Fruit fly (Drosophila melanogaster): ENCODE results near the gene RpL23A.

Gene RpL23A

dm6 chr3L:1668504-1668903 is at the start of gene RpL23A:
RpL23A (minus strand) TSS chr3L:1668654.
- TF ChIP-seq noc (tag; optimal IDR thresholded peaks at IDR 0.05): peak; percentile 78

- no peak for TF ChIP-seq noc (tag; optimal IDR thresholded peaks at IDR 0.05)
Measured at dm6 chr3L:1711218-1711617, 42.8 kb upstream of the RpL23A start.

dm6 chr3L:1710562-1710961 is 42.1 kb upstream of the RpL23A start:
- TF ChIP-seq noc (tag; optimal IDR thresholded peaks at IDR 0.05): no peak

DNA sequence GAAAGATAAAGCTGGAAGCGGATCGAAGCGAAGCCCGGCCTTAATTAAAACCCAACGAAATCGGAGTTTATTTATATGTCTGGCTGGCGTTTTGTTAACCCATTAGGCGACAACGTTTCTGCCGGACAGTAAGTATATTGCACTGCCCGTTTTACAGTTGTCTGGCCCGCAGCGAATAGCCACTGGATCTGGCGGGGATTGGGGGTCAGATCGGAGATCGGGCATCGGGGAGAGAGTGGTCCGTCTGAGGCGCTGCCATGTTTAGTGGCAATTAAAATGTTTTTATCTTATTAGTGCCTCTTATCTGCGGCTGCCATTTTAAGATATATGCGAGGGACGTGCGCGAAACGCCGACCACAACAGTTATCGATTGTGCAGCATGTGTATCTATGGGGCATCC is 40.7 kb upstream of the RpL23A start:
- TF ChIP-seq noc (tag; optimal IDR thresholded peaks at IDR 0.05): no peak

DNA sequence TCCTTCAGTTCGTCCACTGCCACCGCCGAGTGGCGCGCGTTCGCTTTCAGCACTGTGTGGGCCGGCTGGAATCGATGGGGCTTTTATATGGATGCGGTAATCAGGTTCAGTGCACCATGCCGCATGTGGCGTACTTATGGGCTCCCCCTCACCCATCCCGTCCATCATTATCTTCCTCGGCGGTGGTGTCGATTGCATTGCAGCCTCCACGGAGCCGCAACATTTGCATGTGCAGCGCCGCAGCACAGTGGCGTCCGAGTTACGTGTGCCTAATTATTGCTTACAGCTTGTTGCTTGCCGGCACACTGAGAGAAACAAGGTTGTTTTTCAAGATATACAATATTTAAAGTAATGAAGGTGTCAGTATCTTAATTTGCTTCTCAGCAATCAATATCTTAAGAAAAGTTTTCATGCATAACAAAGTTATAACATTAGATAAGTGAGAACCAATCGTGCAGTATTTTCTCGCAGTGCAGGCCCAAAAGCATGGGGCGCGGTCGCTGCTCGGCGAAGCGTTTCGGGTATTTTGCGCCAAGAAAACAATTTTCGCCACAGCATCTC is 34.0 kb upstream of the RpL23A start, which contains the start of gene CG13931:
Gene CG13931, minus strand, starts transcription at position 41 of the 561 bp plus-strand sequence.
- no peak for TF ChIP-seq noc (tag; optimal IDR thresholded peaks at IDR 0.05)

- TF ChIP-seq noc (tag; optimal IDR thresholded peaks at IDR 0.05): no peak
Measured at dm6 chr3L:1694317-1694716, 25.9 kb upstream of the RpL23A start, which contains the start of gene CG12011. CG12011 (plus strand) TSS chr3L:1694617.

DNA sequence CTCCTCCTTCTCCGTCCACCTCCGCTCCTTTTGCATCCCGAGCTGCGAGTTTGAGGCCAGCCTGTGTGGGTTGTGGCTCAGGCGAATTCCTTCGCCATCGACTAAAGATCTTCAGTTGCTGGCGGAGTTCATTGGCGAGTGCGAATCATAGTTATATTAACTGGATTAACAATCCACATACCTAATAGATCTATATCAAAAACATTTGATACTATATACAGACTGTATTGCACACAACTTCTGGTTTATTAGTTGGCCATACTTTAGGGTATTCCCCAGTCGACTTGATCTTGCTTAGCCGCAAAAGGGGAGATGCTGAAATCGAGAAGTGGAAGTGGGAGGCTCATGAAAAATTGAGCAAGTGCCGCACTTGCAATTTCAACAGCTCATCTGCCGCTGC is 24.4 kb upstream of the RpL23A start:
- no peak for TF ChIP-seq noc (tag; optimal IDR thresholded peaks at IDR 0.05)

dm6 chr3L:1692122-1692786 is 23.8 kb upstream of the RpL23A start:
- TF ChIP-seq noc (tag; optimal IDR thresholded peaks at IDR 0.05): no peak

- no peak for TF ChIP-seq noc (tag; optimal IDR thresholded peaks at IDR 0.05)
Measured at dm6 chr3L:1690727-1691413, 22.4 kb upstream of the RpL23A start.

- no peak for TF ChIP-seq noc (tag; optimal IDR thresholded peaks at IDR 0.05)
Measured at dm6 chr3L:1688569-1688968, 20.1 kb upstream of the RpL23A start.

DNA sequence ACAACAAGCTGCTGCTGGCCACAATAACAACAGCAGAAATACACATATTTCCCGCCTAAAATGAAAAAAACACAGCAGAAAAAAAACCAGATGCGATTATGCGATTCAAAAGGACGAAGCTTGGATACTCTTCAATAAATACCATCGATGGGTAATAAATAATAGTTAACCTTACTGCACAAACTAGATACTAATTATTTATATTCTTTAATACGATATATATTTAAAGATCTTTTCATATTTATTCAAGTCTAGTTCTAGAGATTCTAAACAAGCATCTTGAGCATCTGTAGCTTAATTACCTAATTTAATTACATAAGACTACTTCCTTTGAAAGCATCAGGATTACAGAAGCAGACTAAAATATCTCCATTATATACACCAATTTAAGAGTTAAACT is 19.7 kb upstream of the RpL23A start:
- TF ChIP-seq noc (tag; optimal IDR thresholded peaks at IDR 0.05): no peak

DNA sequence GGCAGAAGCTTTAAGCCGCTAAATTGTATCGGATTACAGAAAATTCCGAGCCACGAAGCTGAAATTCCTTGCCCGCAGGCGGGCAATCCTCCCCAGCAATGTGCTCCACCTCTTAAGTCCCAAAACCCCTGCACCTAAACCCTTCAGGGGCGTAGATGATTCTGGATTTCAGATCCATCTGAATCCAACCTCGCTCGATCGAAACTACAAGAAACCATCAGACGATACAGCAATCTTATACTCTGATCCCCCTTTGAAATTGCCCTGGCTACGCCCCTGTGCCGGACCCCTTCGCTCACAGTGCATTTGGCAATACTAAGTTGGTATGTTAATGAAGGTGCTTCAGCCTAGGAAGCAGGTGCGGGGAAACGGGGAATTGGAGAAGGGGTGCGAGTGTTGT is 14.6 kb upstream of the RpL23A start:
- no peak for TF ChIP-seq noc (tag; optimal IDR thresholded peaks at IDR 0.05)

DNA sequence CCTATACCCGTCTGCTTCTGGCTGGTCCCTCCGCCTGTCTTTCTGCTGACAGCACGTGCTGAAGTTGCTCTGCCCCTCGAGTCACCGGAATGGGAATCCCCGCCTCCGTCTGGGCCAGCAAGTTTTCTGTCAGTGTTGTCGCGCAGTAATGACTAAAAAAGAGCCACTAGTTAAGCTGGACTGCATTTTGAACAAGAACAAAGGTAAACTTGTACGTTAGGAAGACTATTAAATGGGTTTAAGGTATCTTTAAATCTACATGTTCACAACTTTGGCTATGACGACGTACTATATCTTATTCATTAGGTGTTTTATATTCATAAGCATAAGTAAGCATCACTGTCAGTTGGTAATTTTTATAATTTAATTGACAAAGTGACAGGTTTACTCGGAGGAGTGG is 10.9 kb upstream of the RpL23A start:
- TF ChIP-seq noc (tag; optimal IDR thresholded peaks at IDR 0.05): no peak

DNA sequence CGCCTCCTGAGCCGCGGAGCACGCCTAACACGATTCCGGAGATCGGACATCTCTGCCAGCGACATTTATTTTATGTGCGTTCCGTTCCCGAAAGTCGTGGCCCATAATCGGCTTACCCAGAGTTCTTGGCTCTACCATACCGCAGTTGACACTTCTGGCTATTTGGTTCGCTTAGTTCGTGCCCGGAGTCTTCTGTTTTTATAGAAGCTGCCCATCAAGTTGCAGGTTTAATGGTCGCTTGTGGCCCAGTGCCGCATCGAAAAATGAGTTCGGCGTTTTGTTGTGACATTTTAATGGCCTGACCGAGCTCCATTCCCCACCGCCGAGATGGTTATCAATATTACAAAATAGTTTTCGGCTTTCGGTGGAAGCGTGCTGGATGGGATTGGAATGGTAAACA is 7.8 kb upstream of the RpL23A start:
- no peak for TF ChIP-seq noc (tag; optimal IDR thresholded peaks at IDR 0.05)

dm6 chr3L:1675242-1675641 is 6.8 kb upstream of the RpL23A start:
- peak; percentile 17 for TF ChIP-seq noc (tag; optimal IDR thresholded peaks at IDR 0.05)

- no peak for TF ChIP-seq noc (tag; optimal IDR thresholded peaks at IDR 0.05)
Measured at dm6 chr3L:1674381-1674780, 5.9 kb upstream of the RpL23A start, which contains the start of gene CG7991. CG7991 (plus strand) TSS chr3L:1674709.

- TF ChIP-seq noc (tag; optimal IDR thresholded peaks at IDR 0.05): no peak
Measured at dm6 chr3L:1672627-1673026, 4.2 kb upstream of the RpL23A start, which contains the start of gene CG13930. CG13930 (minus strand) TSS chr3L:1672727.

Measured in whole organism, larva.